Worm (Caenorhabditis elegans) whole organism, late embryonic: ENCODE measurements around the gene ska-3.
A peak's percentile ranks its signal among the peaks of the same experiment; 100 is the strongest.

Source experiments
- C08G9.2 ChIP-seq: sonication (generic microtip); optimal IDR thresholded peaks from 2 replicates; lab custom pipeline; 2016; ENCODE audit warnings: mild to moderate bottlenecking, missing genetic modification characterization, moderate library complexity, missing compliant biosample characterization
- T23F11.4 ChIP-seq: fragments of 200-800 bp; sonication (Bioruptor generic); optimal IDR thresholded peaks from 2 replicates; lab custom pipeline; 2018; ENCODE audit warnings: mild to moderate bottlenecking, missing genetic modification characterization, missing compliant biosample characterization
- Y22D7AL.16 ChIP-seq: sonication (generic microtip); optimal IDR thresholded peaks from 2 replicates; lab custom pipeline; 2016; ENCODE audit warnings: missing genetic modification characterization, missing compliant biosample characterization
- ahr-1 ChIP-seq: sonication (generic microtip); optimal IDR thresholded peaks from 2 replicates; lab custom pipeline; 2016; ENCODE audit warnings: missing genetic modification characterization, missing compliant biosample characterization
- ama-1 ChIP-seq: fragments of 150-350 bp; optimal IDR thresholded peaks from 2 replicates; lab custom pipeline; 2014
- ceh-14 ChIP-seq: sonication (generic microtip); optimal IDR thresholded peaks from 2 replicates; lab custom pipeline; 2016; ENCODE audit warnings: missing genotype, missing genetic modification characterization, missing compliant biosample characterization
- ceh-18 ChIP-seq: sonication (generic microtip); optimal IDR thresholded peaks from 2 replicates; lab custom pipeline; 2016; ENCODE audit warnings: missing genetic modification characterization, missing compliant biosample characterization
- ceh-19 ChIP-seq: fragments of 200-800 bp; sonication (Bioruptor generic); optimal IDR thresholded peaks from 2 replicates; lab custom pipeline; 2018; ENCODE audit warnings: mild to moderate bottlenecking, missing genetic modification characterization, missing compliant biosample characterization
- ceh-2 ChIP-seq: sonication (generic microtip); optimal IDR thresholded peaks from 2 replicates; lab custom pipeline; 2016; ENCODE audit warnings: missing genotype, missing genetic modification characterization, missing compliant biosample characterization
- ceh-24 ChIP-seq: sonication (generic microtip); optimal IDR thresholded peaks from 2 replicates; lab custom pipeline; 2016; ENCODE audit warnings: mild to moderate bottlenecking, missing genetic modification characterization, missing compliant biosample characterization
- ceh-30 ChIP-seq: fragments of 150-350 bp; optimal IDR thresholded peaks from 2 replicates; lab custom pipeline; 2014; ENCODE audit warnings: missing biosample characterization, missing genetic modification characterization
- ceh-31 ChIP-seq: sonication (generic microtip); optimal IDR thresholded peaks from 2 replicates; lab custom pipeline; 2016; ENCODE audit warnings: missing genetic modification characterization, missing compliant biosample characterization
- ceh-48 ChIP-seq: sonication (generic microtip); optimal IDR thresholded peaks from 2 replicates; lab custom pipeline; 2016; ENCODE audit warnings: missing genetic modification characterization, inconsistent platforms, missing compliant biosample characterization
- ceh-9 ChIP-seq: sonication (generic microtip); optimal IDR thresholded peaks from 2 replicates; lab custom pipeline; 2016; ENCODE audit warnings: mild to moderate bottlenecking, missing genetic modification characterization, inconsistent platforms, missing compliant biosample characterization
- dmd-4 ChIP-seq: sonication (generic microtip); optimal IDR thresholded peaks from 2 replicates; lab custom pipeline; 2016; ENCODE audit warnings: borderline replicate concordance, missing genetic modification characterization, missing compliant biosample characterization
- elt-2 ChIP-seq: sonication (generic microtip); optimal IDR thresholded peaks from 2 replicates; lab custom pipeline; 2016; ENCODE audit warnings: missing genetic modification reagents, missing genetic modification characterization, missing compliant biosample characterization
- ets-4 ChIP-seq: sonication (generic microtip); optimal IDR thresholded peaks from 2 replicates; lab custom pipeline; 2016; ENCODE audit warnings: missing genetic modification characterization, missing compliant biosample characterization
- gmeb-2 ChIP-seq: sonication (generic microtip); optimal IDR thresholded peaks from 2 replicates; lab custom pipeline; 2016; ENCODE audit warnings: missing genetic modification characterization, inconsistent platforms, missing compliant biosample characterization
- hlh-13 ChIP-seq: fragments of 200-800 bp; sonication (Bioruptor generic); optimal IDR thresholded peaks from 2 replicates; lab custom pipeline; 2018; ENCODE audit warnings: mild to moderate bottlenecking, missing genetic modification characterization, missing compliant biosample characterization
- lin-11 ChIP-seq: fragments of 200-800 bp; sonication (Bioruptor generic); optimal IDR thresholded peaks from 2 replicates; lab custom pipeline; 2018; ENCODE audit warnings: mild to moderate bottlenecking, missing genetic modification characterization, missing compliant biosample characterization
- madf-2 ChIP-seq: sonication (generic microtip); optimal IDR thresholded peaks from 2 replicates; lab custom pipeline; 2017; ENCODE audit warnings: missing genetic modification characterization, missing compliant biosample characterization
- nfya-1 ChIP-seq: sonication (generic microtip); optimal IDR thresholded peaks from 2 replicates; lab custom pipeline; 2017; ENCODE audit warnings: missing genetic modification characterization, mild to moderate bottlenecking, missing compliant biosample characterization, antibody characterized with exemption, moderate library complexity
- npax-4 ChIP-seq: sonication (generic microtip); optimal IDR thresholded peaks from 2 replicates; lab custom pipeline; 2016; ENCODE audit warnings: missing genetic modification characterization, missing compliant biosample characterization
- odd-2 ChIP-seq: sonication (generic microtip); optimal IDR thresholded peaks from 2 replicates; lab custom pipeline; 2017; ENCODE audit warnings: antibody characterized with exemption, mild to moderate bottlenecking, missing genetic modification characterization, missing compliant biosample characterization
- pha-2 ChIP-seq: sonication (generic microtip); optimal IDR thresholded peaks from 2 replicates; lab custom pipeline; 2017; ENCODE audit warnings: mild to moderate bottlenecking, missing genetic modification characterization, missing compliant biosample characterization
- pha-4 ChIP-seq: fragments of 150-350 bp; optimal IDR thresholded peaks from 2 replicates; lab custom pipeline; 2018; ENCODE audit warnings: missing biosample characterization, missing genetic modification reagents, missing genetic modification characterization
- sox-4 ChIP-seq: sonication (generic microtip); optimal IDR thresholded peaks from 2 replicates; lab custom pipeline; 2017; ENCODE audit warnings: mild to moderate bottlenecking, missing genetic modification characterization, inconsistent platforms, missing compliant biosample characterization
- tbx-2 ChIP-seq: sonication (generic microtip); optimal IDR thresholded peaks from 2 replicates; lab custom pipeline; 2016; ENCODE audit warnings: missing genetic modification characterization, missing compliant biosample characterization
- tbx-7 ChIP-seq: sonication (generic microtip); optimal IDR thresholded peaks from 2 replicates; lab custom pipeline; 2016; ENCODE audit warnings: missing genotype, missing genetic modification characterization, missing compliant biosample characterization
- unc-3 ChIP-seq, 2 experiments: fragments of 200-800 bp in 1 of 2; sonication (Bioruptor generic) in 1 of 2; sonication (generic microtip) in 1 of 2; conservative IDR thresholded peaks in 1 of 2; optimal IDR thresholded peaks in 1 of 2; 2 replicates each; pipeline versions ENCODE4 v1.3.6 to Lab custom; 2016 to 2022; ENCODE audit warnings: missing compliant biosample characterization in 2 of 2, missing genetic modification characterization in 2 of 2, missing genetic modification reagents in 1 of 2
- unc-42 ChIP-seq: sonication (generic microtip); optimal IDR thresholded peaks from 2 replicates; lab custom pipeline; 2016; ENCODE audit warnings: missing genotype, missing genetic modification characterization, missing compliant biosample characterization
- ztf-16 ChIP-seq: sonication (generic microtip); optimal IDR thresholded peaks from 2 replicates; lab custom pipeline; 2017; ENCODE audit warnings: missing genetic modification characterization, missing compliant biosample characterization

The ska-3 gene

ce11 chrIII:5665710-5666109, 13.1 kb downstream of the ska-3 start:
- TF ChIP-seq dmd-4 (tag; lab: Kevin White, UChicago) (no peak), unc-42 (tag; lab: Kevin White, UChicago) (peak; percentile 52), ceh-31 (tag; lab: Kevin White, UChicago) (peak; percentile 7), ceh-24 (tag; lab: Kevin White, UChicago) (no peak)

DNA sequence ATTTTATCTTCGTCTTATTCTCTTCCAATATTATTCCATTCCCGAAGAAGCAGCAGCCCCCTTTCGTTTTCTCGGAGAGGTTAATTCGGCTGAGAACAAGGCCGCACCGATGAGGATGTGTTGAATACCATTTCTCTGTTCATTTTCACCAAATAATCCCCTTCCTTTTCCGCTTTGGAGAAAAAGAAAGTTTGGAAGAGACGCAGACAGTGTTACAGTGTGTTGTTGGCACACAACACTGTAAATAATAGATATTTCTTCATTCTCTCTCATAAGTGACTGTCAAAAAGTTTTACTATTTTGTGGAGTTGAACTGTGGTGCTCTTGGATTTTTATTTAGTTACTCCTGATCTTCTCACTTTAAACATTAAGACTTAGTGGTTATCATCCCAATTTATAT, 13.5 kb downstream of the ska-3 start:
- TF ChIP-seq unc-3 (GFP tag; conservative IDR thresholded peaks at IDR 0.05; lab: Robert Waterston, UW) = no peak
- TF ChIP-seq unc-3 (tag; optimal IDR thresholded peaks at IDR 0.05; lab: Kevin White, UChicago) = no peak
- TF ChIP-seq tbx-2 (tag; lab: Kevin White, UChicago) = no peak
- no peak for TF ChIP-seq madf-2 (tag; lab: Kevin White, UChicago)
- no peak for TF ChIP-seq C08G9.2 (tag; lab: Kevin White, UChicago)
- no peak for TF ChIP-seq tbx-7 (tag; lab: Kevin White, UChicago)
- no peak for TF ChIP-seq ceh-30 (tag; lab: Kevin White, UChicago)
- TF ChIP-seq sox-4 (tag; lab: Kevin White, UChicago) = no peak
- peak; percentile 23 for TF ChIP-seq ets-4

DNA sequence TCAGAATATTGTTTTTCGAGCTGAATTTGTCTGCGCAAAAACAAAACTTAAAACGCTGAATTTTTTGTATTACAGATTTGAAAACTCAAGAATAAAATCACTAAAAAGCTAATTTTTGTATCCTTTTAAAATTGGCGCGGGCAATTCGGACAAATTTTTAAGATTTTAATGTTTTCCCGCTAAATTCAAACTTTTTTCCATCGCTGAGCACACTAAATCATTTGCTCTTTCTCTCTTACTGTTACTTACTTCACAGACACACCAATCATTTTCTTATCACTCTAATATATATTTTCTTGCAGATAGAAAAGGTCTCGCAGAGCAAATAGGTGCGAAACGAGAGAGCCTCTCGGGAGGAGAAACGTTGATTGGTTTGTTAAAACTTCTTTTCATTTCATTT, 14.9 kb downstream of the ska-3 start, which contains the start of gene par-3:
par-3 (plus strand) TSS at position 301 of the 400 bp plus-strand sequence.
- TF ChIP-seq ceh-48 (tag; lab: Kevin White, UChicago) (no peak), elt-2 (tag; lab: Kevin White, UChicago) (no peak), madf-2 (tag; lab: Kevin White, UChicago) (no peak), T23F11.4 (no peak), lin-11 (tag; lab: Kevin White, UChicago) (no peak)

- TF ChIP-seq ceh-9 (tag; lab: Kevin White, UChicago) = no peak
- no peak for TF ChIP-seq Y22D7AL.16
- TF ChIP-seq gmeb-2 (tag; lab: Kevin White, UChicago) = no peak
Measured at ce11 chrIII:5663521-5663920, 15.3 kb downstream of the ska-3 start.

DNA sequence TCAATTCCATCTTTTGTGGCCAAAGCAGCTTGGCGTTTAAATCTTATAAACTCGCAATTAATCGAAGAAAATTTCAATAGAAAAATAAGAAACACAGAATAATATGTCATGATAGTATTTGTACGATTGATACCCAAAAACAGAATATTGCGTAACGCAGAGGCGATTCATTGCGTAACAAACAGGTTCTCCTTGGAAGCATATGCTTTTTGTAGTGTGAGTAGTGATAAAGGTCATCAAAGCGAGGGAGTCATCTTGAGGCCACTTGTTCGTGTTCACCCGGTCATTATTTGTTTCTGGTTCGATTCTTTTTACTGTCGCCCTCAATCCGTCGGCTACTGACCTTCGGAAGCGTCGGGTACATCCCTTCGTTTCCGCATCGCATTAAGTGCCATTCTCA, 17.8 kb downstream of the ska-3 start, which contains the start of gene F54E7.6:
F54E7.6 (minus strand) TSS at position 110 of the 400 bp plus-strand sequence.
- no peak for TF ChIP-seq ceh-24 (tag; lab: Kevin White, UChicago)
- no peak for TF ChIP-seq ceh-14 (tag; lab: Kevin White, UChicago)
- TF ChIP-seq elt-2 (tag; lab: Kevin White, UChicago) = peak; percentile 37

ce11 chrIII:5656941-5657340, 21.9 kb downstream of the ska-3 start, which contains the start of gene sdz-21:
sdz-21 (minus strand) TSS chrIII:5657041.
- TF ChIP-seq tbx-2 (tag; lab: Kevin White, UChicago) = no peak
- TF ChIP-seq ceh-2 (tag; lab: Kevin White, UChicago) = no peak
- no peak for TF ChIP-seq hlh-13 (GFP tag; lab: Kevin White, UChicago)
- no peak for TF ChIP-seq T23F11.4
- no peak for TF ChIP-seq ceh-19 (GFP tag; lab: Kevin White, UChicago)
- no peak for TF ChIP-seq ahr-1 (tag; lab: Kevin White, UChicago)
- TF ChIP-seq C08G9.2 (tag; lab: Kevin White, UChicago) = no peak
- no peak for TF ChIP-seq ceh-24 (tag; lab: Kevin White, UChicago)
- no peak for TF ChIP-seq odd-2 (tag; lab: Kevin White, UChicago)
- no peak for TF ChIP-seq pha-2 (tag; lab: Kevin White, UChicago)
- no peak for TF ChIP-seq pha-4 (tag; lab: Kevin White, UChicago)
- no peak for TF ChIP-seq nfya-1 (tag; lab: Kevin White, UChicago)
- no peak for TF ChIP-seq ama-1
- TF ChIP-seq ztf-16 (tag; lab: Kevin White, UChicago) = no peak
- TF ChIP-seq ceh-14 (tag; lab: Kevin White, UChicago) = no peak
- TF ChIP-seq npax-4 (tag; lab: Kevin White, UChicago) = no peak
- TF ChIP-seq ceh-18 (tag; lab: Kevin White, UChicago) = no peak
- TF ChIP-seq gmeb-2 (tag; lab: Kevin White, UChicago) = no peak
